Fruit fly (Drosophila melanogaster) whole organism, embryonic: Measurements from ENCODE around the gene CG31908.

ENCODE experiments used
- B-H2 ChIP-seq: fragments of 200-800 bp; sonication (Bioruptor generic); optimal IDR thresholded peaks from 2 replicates; lab custom pipeline; 2018; ENCODE audit warnings: missing biosample characterization, mild to moderate bottlenecking, missing genetic modification characterization
- Bgb ChIP-seq: fragments of 200-800 bp; sonication (Bioruptor generic); IDR thresholded peaks from 2 replicates; pipeline ENCODE4 v1.3.6; 2022; ENCODE audit warnings: missing biosample characterization, missing genetic modification characterization; ENCODE audit not compliant: partially characterized antibody
- Bteb2 ChIP-seq: fragments of 200-800 bp; sonication (Bioruptor generic); optimal IDR thresholded peaks from 2 replicates; lab custom pipeline; 2016; ENCODE audit warnings: missing biosample characterization, missing genetic modification characterization
- CG10147 ChIP-seq: fragments of 200-800 bp; sonication (Bioruptor generic); optimal IDR thresholded peaks from 2 replicates; lab custom pipeline; 2019; ENCODE audit warnings: missing biosample characterization, mild to moderate bottlenecking, missing genetic modification characterization, moderate library complexity
- CG11504 ChIP-seq: fragments of 200-800 bp; sonication (Bioruptor generic); optimal IDR thresholded peaks from 3 replicates; lab custom pipeline; 2019; ENCODE audit warnings: missing biosample characterization, mild to moderate bottlenecking, missing genetic modification characterization, moderate library complexity
- CG12155 ChIP-seq: fragments of 200-800 bp; sonication (Bioruptor generic); optimal IDR thresholded peaks from 3 replicates; lab custom pipeline; 2016; ENCODE audit warnings: missing biosample characterization, missing genetic modification characterization
- CG12769 ChIP-seq: fragments of 200-800 bp; sonication (Bioruptor generic); optimal IDR thresholded peaks from 2 replicates; lab custom pipeline; 2019; ENCODE audit warnings: missing biosample characterization, mild to moderate bottlenecking, missing genetic modification characterization, moderate library complexity
- CG13296 ChIP-seq: fragments of 200-800 bp; sonication (Bioruptor generic); optimal IDR thresholded peaks from 3 replicates; lab custom pipeline; 2018; ENCODE audit warnings: missing biosample characterization, mild to moderate bottlenecking, missing genetic modification characterization
- CG13624 ChIP-seq: fragments of 200-800 bp; sonication (Bioruptor generic); optimal IDR thresholded peaks from 2 replicates; lab custom pipeline; 2016; ENCODE audit warnings: missing biosample characterization, missing genetic modification characterization
- CG15269 ChIP-seq: fragments of 200-800 bp; sonication (Bioruptor generic); optimal IDR thresholded peaks from 2 replicates; lab custom pipeline; 2018; ENCODE audit warnings: missing biosample characterization, mild to moderate bottlenecking, missing genetic modification characterization, moderate library complexity
- CG17328 ChIP-seq: fragments of 200-800 bp; sonication (Bioruptor generic); IDR thresholded peaks from 2 replicates; pipeline ENCODE4 v1.3.6; 2022; ENCODE audit warnings: missing biosample characterization, missing genetic modification characterization
- CG17385 ChIP-seq: fragments of 200-800 bp; sonication (Bioruptor generic); optimal IDR thresholded peaks from 3 replicates; lab custom pipeline; 2018; ENCODE audit warnings: missing biosample characterization, mild to moderate bottlenecking, missing genetic modification characterization
- CG17912 ChIP-seq: fragments of 200-800 bp; sonication (Bioruptor generic); optimal IDR thresholded peaks from 2 replicates; lab custom pipeline; 2018; ENCODE audit warnings: missing biosample characterization, mild to moderate bottlenecking, missing genetic modification characterization
- CG1792 ChIP-seq: fragments of 200-800 bp; sonication (Bioruptor generic); optimal IDR thresholded peaks from 2 replicates; lab custom pipeline; 2016; ENCODE audit warnings: missing biosample characterization, missing genetic modification characterization
- CG18011 ChIP-seq: fragments of 200-800 bp; sonication (Bioruptor generic); optimal IDR thresholded peaks from 2 replicates; lab custom pipeline; 2017; ENCODE audit warnings: missing biosample characterization, missing genetic modification characterization, mild to moderate bottlenecking, moderate library complexity, missing genotype
- CG2202 ChIP-seq: fragments of 200-800 bp; sonication (Bioruptor generic); optimal IDR thresholded peaks from 2 replicates; lab custom pipeline; 2018; ENCODE audit warnings: missing biosample characterization, mild to moderate bottlenecking, missing genetic modification characterization
- CG2889 ChIP-seq: fragments of 200-800 bp; sonication (Bioruptor generic); IDR thresholded peaks from 3 replicates; pipeline ENCODE4 v1.3.6; 2022; ENCODE audit warnings: missing biosample characterization, missing genetic modification characterization
- CG30020 ChIP-seq: fragments of 200-800 bp; optimal IDR thresholded peaks from 2 replicates; lab custom pipeline; 2019; ENCODE audit warnings: missing biosample characterization, mild to moderate bottlenecking, missing genetic modification characterization, moderate library complexity
- CG32772 ChIP-seq: fragments of 200-800 bp; sonication (Bioruptor generic); IDR thresholded peaks from 2 replicates; pipeline ENCODE4 v1.3.6; 2022; ENCODE audit warnings: missing biosample characterization, missing genetic modification characterization
- CG4707 ChIP-seq: fragments of 200-800 bp; sonication (Bioruptor generic); optimal IDR thresholded peaks from 2 replicates; lab custom pipeline; 2018; ENCODE audit warnings: missing biosample characterization, mild to moderate bottlenecking, missing genetic modification characterization, moderate library complexity
- CG6791 ChIP-seq: fragments of 200-800 bp; sonication (Bioruptor generic); IDR thresholded peaks from 3 replicates; pipeline ENCODE4 v1.3.6; 2022; ENCODE audit warnings: missing biosample characterization, missing genetic modification characterization; ENCODE audit not compliant: partially characterized antibody
- CG8281 ChIP-seq: fragments of 200-800 bp; sonication (Bioruptor generic); optimal IDR thresholded peaks from 2 replicates; lab custom pipeline; 2018; ENCODE audit warnings: missing biosample characterization, mild to moderate bottlenecking, missing genetic modification characterization, moderate library complexity
- CG9727 ChIP-seq: fragments of 200-800 bp; sonication (Bioruptor generic); optimal IDR thresholded peaks from 3 replicates; lab custom pipeline; 2017; ENCODE audit warnings: missing biosample characterization, mild to moderate bottlenecking, missing genetic modification characterization
- Camta ChIP-seq: fragments of 200-800 bp; sonication (Bioruptor generic); optimal IDR thresholded peaks from 2 replicates; lab custom pipeline; 2016; ENCODE audit warnings: missing biosample characterization, missing genetic modification characterization
- Dad ChIP-seq: fragments of 200-800 bp; sonication (Bioruptor generic); optimal IDR thresholded peaks from 3 replicates; lab custom pipeline; 2016; ENCODE audit warnings: missing biosample characterization, missing genetic modification characterization
- Fer1 ChIP-seq: fragments of 200-800 bp; sonication (Bioruptor generic); optimal IDR thresholded peaks from 2 replicates; lab custom pipeline; 2017; ENCODE audit warnings: missing biosample characterization, mild to moderate bottlenecking, missing genetic modification characterization
- Fer3 ChIP-seq: fragments of 200-800 bp; sonication (Bioruptor generic); optimal IDR thresholded peaks from 2 replicates; lab custom pipeline; 2018; ENCODE audit warnings: missing biosample characterization, mild to moderate bottlenecking, missing genetic modification characterization, moderate library complexity
- Gug ChIP-seq: fragments of 200-800 bp; sonication (Bioruptor generic); IDR thresholded peaks from 4 replicates; pipeline ENCODE4 v1.3.6; 2022; ENCODE audit warnings: missing biosample characterization, missing genetic modification characterization
- HmgD ChIP-seq: fragments of 200-800 bp; sonication (Bioruptor generic); optimal IDR thresholded peaks from 3 replicates; lab custom pipeline; 2016; ENCODE audit warnings: missing biosample characterization, missing genetic modification characterization
- Mrtf ChIP-seq: fragments of 200-800 bp; sonication (Bioruptor generic); IDR thresholded peaks from 3 replicates; pipeline ENCODE4 v1.3.6; 2022; ENCODE audit warnings: missing biosample characterization, missing genetic modification characterization
- Myb ChIP-seq: fragments of 200-800 bp; sonication (Bioruptor generic); optimal IDR thresholded peaks from 2 replicates; lab custom pipeline; 2016; ENCODE audit warnings: missing biosample characterization, missing genetic modification characterization
- NFAT ChIP-seq: fragments of 200-800 bp; sonication (Bioruptor generic); IDR thresholded peaks from 2 replicates; pipeline ENCODE4 v1.3.6; 2022; ENCODE audit warnings: missing biosample characterization, missing genetic modification characterization
- Scr ChIP-seq: fragments of 200-800 bp; sonication (Bioruptor generic); IDR thresholded peaks from 2 replicates; pipeline ENCODE4 v1.3.6; 2022; ENCODE audit warnings: missing biosample characterization, missing genetic modification characterization; ENCODE audit not compliant: partially characterized antibody
- Xbp1 ChIP-seq: fragments of 200-800 bp; sonication (Bioruptor generic); optimal IDR thresholded peaks from 3 replicates; lab custom pipeline; 2016; ENCODE audit warnings: missing biosample characterization, mild to moderate bottlenecking, missing genetic modification characterization
- amos ChIP-seq: fragments of 200-800 bp; sonication (Bioruptor generic); IDR thresholded peaks from 2 replicates; pipeline ENCODE4 v1.3.6; 2022; ENCODE audit warnings: missing biosample characterization, missing genetic modification characterization; ENCODE audit not compliant: partially characterized antibody
- br ChIP-seq: fragments of >200 bp; optimal IDR thresholded peaks from 2 replicates; lab custom pipeline; 2017
- cg ChIP-seq: fragments of 200-800 bp; sonication (Bioruptor generic); optimal IDR thresholded peaks from 3 replicates; lab custom pipeline; 2019; ENCODE audit warnings: missing biosample characterization, mild to moderate bottlenecking, missing genetic modification characterization, moderate library complexity
- croc ChIP-seq: fragments of 200-800 bp; sonication (Bioruptor generic); conservative IDR thresholded peaks from 3 replicates; pipeline ENCODE4 v1.3.6; 2022; ENCODE audit warnings: missing biosample characterization, missing genetic modification characterization
- da ChIP-seq: fragments of 200-800 bp; sonication (Bioruptor generic); optimal IDR thresholded peaks from 2 replicates; lab custom pipeline; 2016; ENCODE audit warnings: missing biosample characterization, missing genetic modification characterization
- esg ChIP-seq: fragments of 200-800 bp; sonication (Bioruptor generic); conservative IDR thresholded peaks from 2 replicates; pipeline ENCODE4 v1.3.6; 2022; ENCODE audit warnings: missing biosample characterization, missing genetic modification characterization
- gsb ChIP-seq: fragments of 200-800 bp; sonication (Bioruptor generic); IDR thresholded peaks from 2 replicates; pipeline ENCODE4 v1.3.6; 2022; ENCODE audit warnings: missing biosample characterization, missing genetic modification characterization
- hb ChIP-seq: fragments of 200-800 bp; sonication (Bioruptor generic); IDR thresholded peaks from 3 replicates; pipeline ENCODE4 v1.3.6; 2022; ENCODE audit warnings: missing biosample characterization, missing genetic modification characterization; ENCODE audit not compliant: partially characterized antibody
- lbe ChIP-seq: fragments of 200-800 bp; sonication (Bioruptor generic); optimal IDR thresholded peaks from 2 replicates; lab custom pipeline; 2016; ENCODE audit warnings: missing biosample characterization, mild to moderate bottlenecking, missing genetic modification characterization
- lov ChIP-seq, 2 experiments: fragments of 200-800 bp in 1 of 2; fragments of >200 bp in 1 of 2; sonication (Bioruptor generic) in 1 of 2; IDR thresholded peaks in 1 of 2; optimal IDR thresholded peaks in 1 of 2; 2 replicates in 1 of 2; 3 replicates in 1 of 2; pipeline versions ENCODE4 v1.3.6 to Lab custom; 2017 to 2022; ENCODE audit warnings: missing biosample characterization in 1 of 2, missing genetic modification characterization in 1 of 2
- rib ChIP-seq: fragments of 200-800 bp; sonication (Bioruptor generic); IDR thresholded peaks from 2 replicates; pipeline ENCODE4 v1.3.6; 2022; ENCODE audit warnings: missing biosample characterization, missing genetic modification characterization
- row ChIP-seq: fragments of 200-800 bp; sonication (Bioruptor generic); IDR thresholded peaks from 3 replicates; pipeline ENCODE4 v1.3.6; 2022; ENCODE audit warnings: missing biosample characterization, missing genetic modification characterization
- slbo ChIP-seq: fragments of 200-800 bp; sonication (Bioruptor generic); IDR thresholded peaks from 2 replicates; pipeline ENCODE4 v1.3.6; 2022; ENCODE audit warnings: missing biosample characterization, missing genetic modification characterization
- unc-4 ChIP-seq: fragments of 200-800 bp; sonication (Bioruptor generic); IDR thresholded peaks from 2 replicates; pipeline ENCODE4 v1.3.6; 2022; ENCODE audit warnings: missing biosample characterization, missing genetic modification characterization; ENCODE audit not compliant: partially characterized antibody

Gene CG31908

dm6 chr2L:7037773-7038327 lies 10.7 kb upstream of the CG31908 start, which contains the start of gene milt (continued):
- peak; percentile 92 for TF ChIP-seq hb (GFP tag; lab: Robert Waterston, UW)
- peak; percentile 9 for TF ChIP-seq CG17912
- TF ChIP-seq croc (GFP tag; lab: Robert Waterston, UW): no peak
- TF ChIP-seq CG12155 (GFP tag; lab: Kevin White, UChicago): no peak
- TF ChIP-seq Mrtf: no peak
- TF ChIP-seq CG2202: no peak
- peak; percentile 82 for TF ChIP-seq unc-4
- TF ChIP-seq NFAT (GFP tag; lab: Robert Waterston, UW): 0 out of 2 replicates have a peak, but pooled peaks have one; percentile 3
- TF ChIP-seq esg (GFP tag; lab: Robert Waterston, UW): no peak
- peak; percentile 17 for TF ChIP-seq Xbp1 (GFP tag; lab: Kevin White, UChicago)
- no peak for TF ChIP-seq CG18011 (GFP tag; lab: Kevin White, UChicago)
- TF ChIP-seq CG10147 (GFP tag; lab: Kevin White, UChicago): no peak
- TF ChIP-seq amos (GFP tag; lab: Robert Waterston, UW): peak; percentile 90
- peak; percentile 33 for TF ChIP-seq Myb (GFP tag; lab: Kevin White, UChicago)
- no peak for TF ChIP-seq CG32772
- no peak for TF ChIP-seq CG8281 (tag; lab: Kevin White, UChicago)
- TF ChIP-seq Camta: no peak
- TF ChIP-seq, all 482 proteins: peak for 112

- TF ChIP-seq CG30020: no peak
- TF ChIP-seq Xbp1 (GFP tag; lab: Kevin White, UChicago): peak; percentile 55
- peak; percentile 60 for TF ChIP-seq CG13624
- TF ChIP-seq cg (GFP tag; lab: Kevin White, UChicago): peak; percentile 97
- TF ChIP-seq br (lab: Kevin White, UChicago): no peak
- TF ChIP-seq HmgD (GFP tag; lab: Kevin White, UChicago): no peak
- TF ChIP-seq Fer1 (GFP tag; lab: Kevin White, UChicago): peak; percentile 33
- TF ChIP-seq CG9727 (GFP tag; lab: Kevin White, UChicago): peak; percentile 26
- TF ChIP-seq Gug (GFP tag; lab: Robert Waterston, UW): peak; percentile 66; the same call in 2 of the 4 replicates
- peak; percentile 43 for TF ChIP-seq B-H2
- TF ChIP-seq CG17328: peak; percentile 54
- TF ChIP-seq CG11504 (tag; lab: Kevin White, UChicago): no peak
- TF ChIP-seq Bteb2: no peak
- no peak for TF ChIP-seq CG2889 (GFP tag; lab: Robert Waterston, UW)
- peak; percentile 15 for TF ChIP-seq da (GFP tag; lab: Kevin White, UChicago)
- no peak for TF ChIP-seq lov (optimal IDR thresholded peaks at IDR 0.05; lab: Kevin White, UChicago)
- TF ChIP-seq lov (GFP tag; IDR thresholded peaks at IDR 0.05; lab: Robert Waterston, UW): 0 out of 3 replicates have a peak, but pooled peaks have one; percentile 12
- TF ChIP-seq CG12769: peak; percentile 46
- peak; percentile 27 for TF ChIP-seq CG13296 (GFP tag; lab: Kevin White, UChicago)
- TF ChIP-seq Dad (GFP tag; lab: Kevin White, UChicago): peak; percentile 5
- TF ChIP-seq rib (GFP tag; lab: Robert Waterston, UW): peak; percentile 40; the same call in 1 of the 2 replicates
- 0 out of 2 replicates have a peak, but pooled peaks have one; percentile 10 for TF ChIP-seq gsb
- TF ChIP-seq CG15269 (tag; lab: Kevin White, UChicago): peak; percentile 47
- peak; percentile 24; the same call in 1 of the 3 replicates for TF ChIP-seq row (GFP tag; lab: Robert Waterston, UW)
- TF ChIP-seq Fer3: peak; percentile 48
- TF ChIP-seq slbo (GFP tag; lab: Robert Waterston, UW): peak; percentile 74
- TF ChIP-seq lbe (GFP tag; lab: Kevin White, UChicago): peak; percentile 47
- TF ChIP-seq Scr (GFP tag; lab: Robert Waterston, UW): no peak
- peak; percentile 19; the same call in 1 of the 2 replicates for TF ChIP-seq Bgb
- TF ChIP-seq CG4707: peak; percentile 8
- TF ChIP-seq CG6791: no peak
- peak; percentile 27 for TF ChIP-seq CG1792 (GFP tag; lab: Kevin White, UChicago)
- TF ChIP-seq CG17385 (GFP tag; lab: Kevin White, UChicago): peak; percentile 21
Observed at dm6 chr2L:7033100-7033675, 6.0 kb upstream of the CG31908 start.
